Worm (Caenorhabditis elegans) whole organism, midembryonic: ENCODE data around the gene H05C05.4.
"Not testable (repeated sequence)": the region's sequence is repeated elsewhere in the genome, so short reads cannot be mapped to it uniquely, and the experiment has no call there.

Source experiments
- flt-1 ChIP-seq: fragments of 200-800 bp; sonication (Bioruptor generic); IDR thresholded peaks from 2 replicates; pipeline ENCODE4 v1.3.6; 2022; ENCODE audit warnings: missing genetic modification characterization, missing compliant biosample characterization
- klf-2 ChIP-seq: fragments of 200-800 bp; sonication (Bioruptor generic); conservative IDR thresholded peaks from 2 replicates; pipeline ENCODE4 v1.3.6; 2022; ENCODE audit warnings: missing genetic modification reagents, missing genetic modification characterization, missing compliant biosample characterization
- med-1 ChIP-seq: sonication (generic microtip); optimal IDR thresholded peaks from 2 replicates; lab custom pipeline; 2017; ENCODE audit warnings: missing genetic modification characterization, mild to moderate bottlenecking, missing compliant biosample characterization, antibody characterized with exemption, missing genetic modification reagents; ENCODE audit not compliant: insufficient read depth
- ztf-29 ChIP-seq: fragments of 200-800 bp; sonication (Bioruptor generic); IDR thresholded peaks from 2 replicates; pipeline ENCODE4 v1.3.6; 2022; ENCODE audit warnings: missing genetic modification reagents, missing genetic modification characterization, missing compliant biosample characterization

DNA sequence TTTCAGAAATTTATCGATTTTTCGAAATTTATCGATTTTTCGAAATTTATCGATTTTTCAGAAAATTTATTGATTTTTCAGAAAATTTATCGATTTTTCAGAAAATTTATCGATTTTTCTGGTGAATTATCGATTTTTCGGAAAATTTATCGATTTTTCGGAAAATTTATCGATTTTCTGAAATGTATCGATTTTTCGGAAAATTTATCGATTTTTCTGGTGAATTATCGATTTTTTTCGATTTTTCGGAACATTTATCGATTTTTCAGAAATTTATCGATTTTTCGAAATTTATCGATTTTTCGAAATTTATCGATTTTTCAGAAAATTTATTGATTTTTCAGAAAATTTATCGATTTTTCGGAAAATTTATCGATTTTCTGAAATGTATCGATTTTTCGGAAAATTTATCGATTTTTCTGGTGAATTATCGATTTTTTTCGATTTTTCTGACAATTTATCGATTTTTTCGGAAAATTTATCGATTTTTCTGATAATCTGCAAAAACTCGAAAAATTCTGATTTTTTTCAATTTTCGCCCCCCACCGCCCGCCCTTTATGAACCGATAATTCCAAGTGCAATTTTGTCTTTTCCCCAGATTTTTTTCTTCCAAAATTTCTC is 14.8 kb upstream of the H05C05.4 start:
- TF ChIP-seq ztf-29 (GFP tag; lab: Robert Waterston, UW); klf-2 (GFP tag; lab: Robert Waterston, UW); med-1 (GFP tag; lab: Kevin White, UChicago); flt-1 (GFP tag; lab: Robert Waterston, UW): not testable (repeated sequence)
